Worm (Caenorhabditis elegans): ENCODE measurements around the gene C30H6.9.

Gene C30H6.9

DNA sequence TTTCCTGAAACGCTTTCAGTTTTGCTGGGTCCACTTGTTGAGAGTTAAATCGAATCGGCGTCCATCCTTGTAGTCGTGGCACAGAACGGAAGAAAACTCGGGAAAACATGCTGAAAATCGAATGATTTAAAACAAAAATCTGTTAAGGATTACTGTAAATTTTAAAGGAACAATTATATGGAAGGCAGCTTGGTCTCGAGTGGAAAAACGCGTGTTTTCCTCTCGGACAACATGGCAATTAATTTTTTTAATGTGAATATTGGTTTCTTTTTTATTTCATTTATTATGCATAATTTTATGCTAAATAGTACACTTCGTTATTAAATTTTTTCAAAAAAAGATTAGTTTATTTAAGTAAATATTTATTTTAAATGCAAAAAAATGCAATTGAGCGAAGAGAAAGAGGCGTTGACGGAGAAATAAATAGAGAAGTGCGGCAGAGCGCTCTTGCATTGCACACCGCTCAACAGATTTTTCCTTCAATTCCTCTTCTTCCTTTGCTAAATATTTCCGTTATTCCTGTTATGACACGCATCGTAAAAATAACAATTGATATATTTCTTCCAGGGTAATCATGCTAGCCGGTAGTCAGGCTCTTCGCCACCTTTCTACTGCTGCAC, at the start of gene C30H6.9, which contains the start of gene dlat-2:
TSS of gene C30H6.9 (minus strand) at position 110 of the 620 bp plus-strand sequence.
TSS of gene dlat-2 (plus strand) at position 566 of the 620 bp plus-strand sequence.
- TF ChIP-seq W03F9.2 (tag; optimal IDR thresholded peaks at IDR 0.05) (peak; percentile 76), dao-5 (tag; optimal IDR thresholded peaks at IDR 0.05) (no peak), him-1 (tag; optimal IDR thresholded peaks at IDR 0.05) (no peak)

DNA sequence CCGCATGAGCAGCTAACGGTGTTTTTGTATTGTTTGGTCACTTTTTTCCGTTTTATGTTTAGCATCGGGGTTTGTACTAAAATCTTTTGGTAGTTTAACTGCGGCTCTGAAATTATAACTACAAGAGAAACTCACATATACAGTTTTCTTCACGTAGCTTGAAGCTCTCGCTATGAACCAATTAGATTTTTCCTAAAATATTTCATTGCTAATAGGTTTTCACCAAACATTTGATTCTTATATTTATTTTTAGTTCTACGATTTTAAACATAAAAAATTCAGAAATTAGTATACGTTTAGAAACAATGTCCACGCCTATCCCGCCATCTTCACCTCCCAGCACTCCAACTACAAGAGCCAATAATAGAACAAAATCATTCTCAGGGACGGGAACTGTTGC, 47.5 kb upstream of the C30H6.9 start, which contains the start of gene C06A12.3:
TSS of gene C06A12.3 (plus strand) at position 301 of the 400 bp plus-strand sequence.
- TF ChIP-seq him-1 (tag; optimal IDR thresholded peaks at IDR 0.05): no peak
- no peak for TF ChIP-seq dao-5 (tag; optimal IDR thresholded peaks at IDR 0.05)
- no peak for TF ChIP-seq W03F9.2 (tag; optimal IDR thresholded peaks at IDR 0.05)

DNA sequence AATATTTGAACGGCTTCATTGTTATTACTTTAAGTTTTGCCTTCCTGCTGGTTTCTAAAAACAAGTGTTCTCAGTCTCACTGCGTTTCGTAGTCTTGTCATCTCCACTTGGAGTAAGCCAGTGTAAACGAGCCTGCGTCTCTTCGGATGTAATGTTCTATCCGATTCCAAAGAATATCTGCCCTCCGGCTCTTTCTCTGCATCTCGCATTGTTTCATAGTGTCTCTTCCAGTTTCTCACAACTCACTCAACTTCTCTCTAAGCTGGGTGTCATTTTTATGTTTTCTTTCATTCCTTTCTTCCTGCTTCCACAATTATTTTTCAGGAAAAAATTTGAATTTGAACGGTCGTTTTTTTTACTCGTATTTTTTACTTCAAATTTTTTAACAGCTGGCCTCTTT, 47.0 kb upstream of the C30H6.9 start:
- TF ChIP-seq dao-5 (tag; optimal IDR thresholded peaks at IDR 0.05) (no peak), W03F9.2 (tag; optimal IDR thresholded peaks at IDR 0.05) (no peak), him-1 (tag; optimal IDR thresholded peaks at IDR 0.05) (no peak)

DNA sequence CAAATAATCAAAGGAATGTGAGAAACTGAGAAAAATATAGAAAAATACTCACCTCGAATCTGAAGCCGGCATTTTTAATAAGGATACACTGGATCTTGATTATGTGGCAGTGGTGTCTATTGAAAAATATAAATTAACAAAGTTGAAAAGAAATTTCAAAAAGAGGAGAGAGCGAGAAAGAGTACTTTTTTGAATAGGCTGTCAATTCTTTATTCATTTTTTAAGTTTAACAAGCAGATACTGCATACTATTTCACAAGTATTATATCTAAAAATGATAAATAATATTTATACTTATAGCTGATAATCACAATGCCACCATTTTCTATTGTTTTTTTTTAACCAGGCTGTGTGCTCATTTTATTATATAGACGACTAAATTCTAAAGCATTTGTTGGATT, 37.8 kb upstream of the C30H6.9 start, which contains the start of gene npr-26:
TSS of gene npr-26 (minus strand) at position 101 of the 400 bp plus-strand sequence.
- TF ChIP-seq dao-5 (tag; optimal IDR thresholded peaks at IDR 0.05) (no peak), W03F9.2 (tag; optimal IDR thresholded peaks at IDR 0.05) (no peak), him-1 (tag; optimal IDR thresholded peaks at IDR 0.05) (no peak)

DNA sequence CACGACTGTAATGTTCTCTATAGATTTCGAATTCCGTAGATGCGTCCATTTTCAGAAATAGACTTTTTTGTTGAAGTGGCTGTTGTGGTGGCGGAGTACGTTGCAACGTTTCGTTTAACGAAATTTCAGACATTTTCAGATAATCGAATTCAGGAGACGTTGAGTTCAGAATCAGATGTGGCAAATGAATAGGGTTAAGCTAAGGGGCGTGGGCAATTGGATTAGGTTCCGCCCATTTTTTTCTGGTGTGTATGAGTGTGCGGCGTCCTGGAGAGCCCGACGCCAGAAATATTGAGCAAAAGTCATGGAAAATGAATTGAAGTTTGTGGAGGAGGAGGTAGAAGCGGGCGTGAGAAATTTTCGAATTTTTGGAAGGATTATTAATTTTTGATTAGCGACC, 33.4 kb upstream of the C30H6.9 start:
- TF ChIP-seq him-1 (tag; optimal IDR thresholded peaks at IDR 0.05) (no peak), dao-5 (tag; optimal IDR thresholded peaks at IDR 0.05) (no peak), W03F9.2 (tag; optimal IDR thresholded peaks at IDR 0.05) (no peak)

DNA sequence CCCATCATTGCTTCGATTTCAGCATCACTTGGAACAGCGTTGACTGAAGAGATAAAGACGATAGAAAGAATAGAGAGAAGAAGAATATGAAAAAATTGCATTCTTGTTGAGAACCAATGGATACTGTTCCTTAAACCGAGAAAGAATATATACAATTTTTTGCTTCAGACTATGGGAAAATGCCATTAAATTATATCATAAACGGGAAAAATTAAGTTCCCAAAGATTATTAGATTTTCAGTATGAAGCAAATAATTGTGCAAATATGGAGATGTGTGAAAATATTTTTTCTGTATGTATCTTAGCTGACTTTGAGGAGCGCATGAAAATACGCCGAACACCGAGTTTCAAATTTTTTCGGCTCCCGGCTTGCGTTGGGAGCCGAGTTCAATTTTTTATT, 27.5 kb upstream of the C30H6.9 start, which contains the start of gene T02D1.9:
TSS of gene T02D1.9 (minus strand) at position 101 of the 400 bp plus-strand sequence.
- TF ChIP-seq W03F9.2 (tag; optimal IDR thresholded peaks at IDR 0.05): no peak

DNA sequence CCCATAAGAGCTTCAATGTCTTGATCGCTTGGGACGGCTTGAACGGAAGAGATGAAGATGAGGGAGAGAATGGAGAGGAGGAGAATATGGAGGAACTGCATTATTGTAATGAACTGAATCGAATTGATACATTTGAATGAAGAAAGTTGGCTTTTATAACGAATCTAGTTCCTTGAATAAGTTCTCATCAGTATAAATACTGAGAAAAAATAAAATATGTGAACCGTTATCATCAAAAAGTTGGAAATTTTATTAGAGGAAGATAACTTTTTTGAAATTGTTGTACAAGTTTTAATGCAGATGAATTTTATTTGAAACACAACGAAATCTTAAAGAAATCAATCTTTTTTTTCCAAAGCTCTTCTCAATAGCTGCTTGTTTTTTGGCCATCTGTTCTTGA, 27.1 kb upstream of the C30H6.9 start, which contains the start of gene T02D1.7:
TSS of gene T02D1.7 (minus strand) at position 101 of the 400 bp plus-strand sequence.
- TF ChIP-seq W03F9.2 (tag; optimal IDR thresholded peaks at IDR 0.05) (no peak), him-1 (tag; optimal IDR thresholded peaks at IDR 0.05) (no peak), dao-5 (tag; optimal IDR thresholded peaks at IDR 0.05) (no peak)

- TF ChIP-seq him-1 (tag; optimal IDR thresholded peaks at IDR 0.05) (no peak), W03F9.2 (tag; optimal IDR thresholded peaks at IDR 0.05) (no peak), dao-5 (tag; optimal IDR thresholded peaks at IDR 0.05) (no peak)
Observed at ce11 chrIV:17406119-17406518, 26.1 kb upstream of the C30H6.9 start.

ce11 chrIV:17405530-17405929, 25.6 kb upstream of the C30H6.9 start, which contains the start of gene pmp-4:
pmp-4 (minus strand) TSS chrIV:17405630.
- no peak for TF ChIP-seq W03F9.2 (tag; optimal IDR thresholded peaks at IDR 0.05)
- no peak for TF ChIP-seq him-1 (tag; optimal IDR thresholded peaks at IDR 0.05)

ce11 chrIV:17399455-17399854, 19.5 kb upstream of the C30H6.9 start, which contains the start of gene T02D1.4:
T02D1.4 (plus strand) TSS chrIV:17399755.
- TF ChIP-seq W03F9.2 (tag; optimal IDR thresholded peaks at IDR 0.05) (no peak), him-1 (tag; optimal IDR thresholded peaks at IDR 0.05) (no peak), dao-5 (tag; optimal IDR thresholded peaks at IDR 0.05) (no peak)

- TF ChIP-seq dao-5 (tag; optimal IDR thresholded peaks at IDR 0.05) (no peak), W03F9.2 (tag; optimal IDR thresholded peaks at IDR 0.05) (no peak), him-1 (tag; optimal IDR thresholded peaks at IDR 0.05) (no peak)
Observed at ce11 chrIV:17395910-17396309, 15.9 kb upstream of the C30H6.9 start, which contains the start of gene sru-15. sru-15 (plus strand) TSS chrIV:17396210.

DNA sequence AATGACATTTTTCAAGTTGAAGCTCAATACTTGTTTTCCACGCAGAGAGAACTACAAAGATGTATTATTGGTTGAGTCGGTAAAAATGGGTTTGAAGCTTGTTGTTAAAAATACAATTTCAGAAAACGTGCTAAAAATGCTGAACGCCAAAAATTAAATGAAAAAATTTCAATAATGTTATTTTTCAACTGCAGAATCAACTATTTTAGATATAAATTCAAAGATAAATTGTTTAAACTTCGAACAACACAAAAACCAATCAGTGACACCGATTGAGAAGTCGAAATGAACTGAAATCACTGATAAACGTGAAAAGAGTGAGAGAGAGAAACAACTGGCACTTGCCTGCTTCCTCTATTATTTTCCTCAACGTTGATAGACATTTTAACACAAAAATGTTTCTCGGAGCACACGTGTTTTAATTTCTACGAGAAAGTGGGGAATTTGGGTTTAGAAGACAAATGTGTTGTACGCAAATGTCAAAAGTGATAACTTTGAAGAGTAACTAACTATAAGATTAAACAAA, 7.5 kb upstream of the C30H6.9 start, which contains the start of gene T02D1.8:
TSS of gene T02D1.8 (minus strand) at position 51 of the 526 bp plus-strand sequence.
- no peak for TF ChIP-seq him-1 (tag; optimal IDR thresholded peaks at IDR 0.05)
- TF ChIP-seq dao-5 (tag; optimal IDR thresholded peaks at IDR 0.05): no peak
- no peak for TF ChIP-seq W03F9.2 (tag; optimal IDR thresholded peaks at IDR 0.05)

DNA sequence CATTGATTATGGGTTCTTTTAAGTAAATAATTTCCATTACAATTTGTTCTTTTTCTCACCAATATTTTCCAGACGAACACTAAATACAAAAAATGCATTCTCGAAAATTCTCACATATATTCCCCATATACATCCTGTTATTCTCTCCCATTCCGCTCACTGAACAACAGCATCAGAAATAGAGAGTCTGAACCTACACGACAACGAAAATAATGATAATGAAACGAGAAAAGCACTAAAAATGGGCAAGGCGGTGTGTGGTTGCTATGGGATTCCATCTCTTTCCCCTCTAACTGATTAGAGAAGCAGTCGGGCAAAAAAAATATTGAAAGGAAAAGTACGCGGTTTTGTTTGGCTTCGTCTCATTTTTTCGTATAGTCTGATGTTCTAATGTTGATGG, 3.1 kb upstream of the C30H6.9 start, which contains the start of gene C30H6.12:
TSS of gene C30H6.12 (plus strand) at position 301 of the 400 bp plus-strand sequence.
- no peak for TF ChIP-seq W03F9.2 (tag; optimal IDR thresholded peaks at IDR 0.05)
- no peak for TF ChIP-seq dao-5 (tag; optimal IDR thresholded peaks at IDR 0.05)
- TF ChIP-seq him-1 (tag; optimal IDR thresholded peaks at IDR 0.05): no peak

DNA sequence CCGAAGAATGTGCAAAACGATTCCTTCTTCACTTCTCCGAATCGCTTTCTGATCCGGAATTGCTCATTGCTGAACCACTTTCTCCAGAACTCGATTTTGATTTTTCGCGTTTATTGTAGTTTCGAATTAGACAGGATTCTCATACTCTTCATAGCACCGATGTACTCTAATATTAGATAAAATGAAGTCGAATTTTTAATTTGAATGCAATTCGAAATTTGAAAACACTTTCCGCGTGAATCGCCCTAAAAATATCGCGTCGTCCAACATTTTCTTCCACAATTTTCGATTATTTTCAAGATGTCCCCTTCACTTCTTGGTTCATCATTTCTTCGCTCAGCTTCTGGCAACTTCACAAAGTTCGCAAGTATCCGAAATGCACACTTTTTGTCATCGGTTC, 2.1 kb upstream of the C30H6.9 start, which contains the start of gene C30H6.8:
TSS of gene C30H6.8 (plus strand) at position 301 of the 400 bp plus-strand sequence.
- no peak for TF ChIP-seq W03F9.2 (tag; optimal IDR thresholded peaks at IDR 0.05)
- TF ChIP-seq him-1 (tag; optimal IDR thresholded peaks at IDR 0.05): no peak
- no peak for TF ChIP-seq dao-5 (tag; optimal IDR thresholded peaks at IDR 0.05)
